Worm (Caenorhabditis elegans) whole organism, L2 larva: ENCODE results near the gene srbc-19.

Experiments
- F13H6.1 ChIP-seq: sonication (generic microtip); optimal IDR thresholded peaks from 2 replicates; lab custom pipeline; 2016; ENCODE audit warnings: missing genetic modification characterization, missing compliant biosample characterization
- R02D3.7 ChIP-seq: fragments of 150-350 bp; optimal IDR thresholded peaks from 2 replicates; lab custom pipeline; 2014; ENCODE audit warnings: missing biosample characterization, missing genetic modification characterization
- ZK546.5 ChIP-seq: sonication (generic microtip); optimal IDR thresholded peaks from 2 replicates; lab custom pipeline; 2017; ENCODE audit warnings: missing biosample characterization, missing genetic modification characterization
- alr-1 ChIP-seq: fragments of 150-350 bp; optimal IDR thresholded peaks from 2 replicates; lab custom pipeline; 2014; ENCODE audit warnings: missing biosample characterization, missing genetic modification characterization
- aly-2 ChIP-seq: fragments of 150-350 bp; optimal IDR thresholded peaks from 2 replicates; lab custom pipeline; 2014; ENCODE audit warnings: missing biosample characterization, missing genetic modification characterization
- ama-1 ChIP-seq: fragments of 150-350 bp; optimal IDR thresholded peaks from 2 replicates; lab custom pipeline; 2018; ENCODE audit warnings: inconsistent platforms
- blmp-1 ChIP-seq: sonication (generic microtip); optimal IDR thresholded peaks from 2 replicates; lab custom pipeline; 2017; ENCODE audit warnings: missing genetic modification characterization, mild to moderate bottlenecking, missing compliant biosample characterization, antibody characterized with exemption, moderate library complexity; ENCODE audit not compliant: insufficient read depth
- ceh-16 ChIP-seq: fragments of 150-350 bp; optimal IDR thresholded peaks from 2 replicates; lab custom pipeline; 2014; ENCODE audit warnings: missing biosample characterization, missing genetic modification characterization
- elt-1 ChIP-seq: fragments of 150-350 bp; optimal IDR thresholded peaks from 2 replicates; lab custom pipeline; 2014; ENCODE audit warnings: missing biosample characterization, missing genetic modification characterization
- elt-3 ChIP-seq: sonication (generic microtip); optimal IDR thresholded peaks from 2 replicates; lab custom pipeline; 2017; ENCODE audit warnings: missing biosample characterization, missing genetic modification characterization
- fos-1 ChIP-seq: fragments of 150-350 bp; optimal IDR thresholded peaks from 2 replicates; lab custom pipeline; 2014; ENCODE audit warnings: missing biosample characterization, missing genetic modification characterization
- gmeb-1 ChIP-seq: fragments of 150-350 bp; optimal IDR thresholded peaks from 2 replicates; lab custom pipeline; 2014; ENCODE audit warnings: missing biosample characterization, missing genetic modification characterization
- lin-11 ChIP-seq: fragments of 150-350 bp; sonication (generic microtip); optimal IDR thresholded peaks from 2 replicates; lab custom pipeline; 2014; ENCODE audit warnings: missing biosample characterization, missing genetic modification characterization, inconsistent platforms, mixed read lengths
- lin-39 ChIP-seq: fragments of 150-350 bp; optimal IDR thresholded peaks from 2 replicates; lab custom pipeline; 2014; ENCODE audit warnings: missing biosample characterization, missing genetic modification reagents, missing genetic modification characterization
- mab-5 ChIP-seq: fragments of 150-350 bp; optimal IDR thresholded peaks from 2 replicates; lab custom pipeline; 2014; ENCODE audit warnings: missing biosample characterization, missing genetic modification characterization
- mbf-1 ChIP-seq: sonication (generic microtip); optimal IDR thresholded peaks from 2 replicates; lab custom pipeline; 2017; ENCODE audit warnings: missing biosample characterization, missing genetic modification characterization
- mdl-1 ChIP-seq, 2 experiments: fragments of 150-350 bp in 1 of 2; sonication (generic microtip) in 1 of 2; optimal IDR thresholded peaks; 2 replicates each; lab custom pipeline; 2017; ENCODE audit warnings: missing biosample characterization in 2 of 2, missing genetic modification characterization in 2 of 2
- nhr-10 ChIP-seq: sonication (generic microtip); optimal IDR thresholded peaks from 2 replicates; lab custom pipeline; 2017; ENCODE audit warnings: missing biosample characterization, missing genetic modification characterization
- nhr-11 ChIP-seq: fragments of 150-350 bp; optimal IDR thresholded peaks from 2 replicates; lab custom pipeline; 2014; ENCODE audit warnings: missing biosample characterization, missing genetic modification characterization
- nhr-129 ChIP-seq: fragments of 150-350 bp; optimal IDR thresholded peaks from 2 replicates; lab custom pipeline; 2014; ENCODE audit warnings: missing biosample characterization, missing genetic modification characterization
- nhr-21 ChIP-seq: fragments of 150-350 bp; optimal IDR thresholded peaks from 2 replicates; lab custom pipeline; 2014; ENCODE audit warnings: missing biosample characterization, missing genetic modification characterization
- nhr-25 ChIP-seq: fragments of 150-350 bp; sonication (generic microtip); optimal IDR thresholded peaks from 3 replicates; lab custom pipeline; 2014; ENCODE audit warnings: missing biosample characterization, missing genetic modification characterization
- nhr-6 ChIP-seq: fragments of 150-350 bp; optimal IDR thresholded peaks from 2 replicates; lab custom pipeline; 2014; ENCODE audit warnings: missing biosample characterization, missing genetic modification characterization
- peb-1 ChIP-seq: fragments of 150-350 bp; optimal IDR thresholded peaks from 2 replicates; lab custom pipeline; 2014; ENCODE audit warnings: missing biosample characterization, missing genetic modification characterization
- sem-4 ChIP-seq: fragments of 150-350 bp; optimal IDR thresholded peaks from 2 replicates; lab custom pipeline; 2014; ENCODE audit warnings: missing biosample characterization, missing genetic modification reagents, missing genetic modification characterization
- skn-1 ChIP-seq: sonication (generic microtip); optimal IDR thresholded peaks from 2 replicates; lab custom pipeline; 2017; ENCODE audit warnings: missing biosample characterization, missing genetic modification characterization
- sma-3 ChIP-seq: sonication (generic microtip); optimal IDR thresholded peaks from 2 replicates; lab custom pipeline; 2016; ENCODE audit warnings: missing genetic modification reagents, missing genetic modification characterization, missing compliant biosample characterization
- sma-9 ChIP-seq, 2 experiments: fragments of 150-350 bp in 1 of 2; sonication (generic microtip) in 1 of 2; optimal IDR thresholded peaks; 2 replicates each; lab custom pipeline; 2014 to 2016; ENCODE audit warnings: missing genetic modification characterization in 2 of 2, mild to moderate bottlenecking in 1 of 2, missing biosample characterization in 1 of 2, missing compliant biosample characterization in 1 of 2, missing genetic modification reagents in 1 of 2, moderate library complexity in 1 of 2
- snpc-4 ChIP-seq: fragments of 150-350 bp; optimal IDR thresholded peaks from 2 replicates; lab custom pipeline; 2014; ENCODE audit warnings: missing biosample characterization, missing genetic modification characterization
- unc-39 ChIP-seq: fragments of 150-350 bp; optimal IDR thresholded peaks from 2 replicates; lab custom pipeline; 2014; ENCODE audit warnings: missing biosample characterization, missing genetic modification characterization
- unc-62 ChIP-seq: fragments of 150-350 bp; optimal IDR thresholded peaks from 2 replicates; lab custom pipeline; 2014; ENCODE audit warnings: missing biosample characterization, missing genetic modification reagents, missing genetic modification characterization
- zag-1 ChIP-seq: fragments of 150-350 bp; optimal IDR thresholded peaks from 2 replicates; lab custom pipeline; 2014; ENCODE audit warnings: missing biosample characterization, missing genetic modification characterization
- ztf-1 ChIP-seq: fragments of 200-800 bp; sonication (Bioruptor generic); conservative IDR thresholded peaks from 2 replicates; pipeline ENCODE4 v1.3.6; 2022; ENCODE audit warnings: missing genetic modification characterization, missing compliant biosample characterization
- ztf-11 ChIP-seq: sonication (generic microtip); optimal IDR thresholded peaks from 2 replicates; lab custom pipeline; 2017; ENCODE audit warnings: missing biosample characterization, missing genetic modification characterization

srbc-19 gene

DNA sequence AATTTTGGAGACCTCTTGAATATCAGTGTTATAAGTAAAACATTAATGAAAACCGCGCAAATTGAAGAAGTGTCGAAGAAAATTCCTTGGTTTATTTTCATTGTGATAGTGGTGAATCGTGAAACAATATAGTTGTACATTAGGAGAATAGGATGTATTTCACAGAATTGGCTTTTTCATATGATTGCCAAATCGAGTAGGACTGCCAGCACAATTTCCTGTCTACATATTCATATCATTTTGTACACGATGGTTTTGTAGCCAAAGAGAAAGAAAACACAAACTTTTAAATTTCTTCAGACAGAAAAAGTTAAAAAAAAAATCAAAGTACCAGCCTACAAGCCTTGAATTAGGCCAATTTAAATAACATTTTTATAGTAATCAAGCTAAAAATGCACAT is 2.8 kb downstream of the srbc-19 start, which contains the start of gene str-255:
Gene str-255, minus strand, starts transcription at position 101 of the 400 bp plus-strand sequence.
- no peak for TF ChIP-seq ztf-1 (GFP tag; lab: Robert Waterston, UW)
- TF ChIP-seq mab-5 (tag; lab: Kevin White, UChicago): no peak
- no peak for TF ChIP-seq lin-39 (tag; lab: Kevin White, UChicago)
- TF ChIP-seq fos-1 (tag; lab: Kevin White, UChicago): no peak
- TF ChIP-seq gmeb-1 (tag; lab: Kevin White, UChicago): no peak
- TF ChIP-seq ZK546.5 (tag; lab: Kevin White, UChicago): no peak
- no peak for TF ChIP-seq nhr-10 (tag; lab: Kevin White, UChicago)
- TF ChIP-seq ama-1: no peak
- TF ChIP-seq zag-1 (tag; lab: Kevin White, UChicago): no peak
- no peak for TF ChIP-seq R02D3.7
- no peak for TF ChIP-seq sma-3 (GFP tag; lab: Kevin White, UChicago)
- no peak for TF ChIP-seq skn-1 (tag; lab: Kevin White, UChicago)
- TF ChIP-seq lin-11 (tag; lab: Kevin White, UChicago): no peak
- TF ChIP-seq elt-1 (tag; lab: Kevin White, UChicago): no peak
- TF ChIP-seq elt-3 (tag; lab: Kevin White, UChicago): no peak
- TF ChIP-seq nhr-11 (tag; lab: Kevin White, UChicago): no peak
- no peak for TF ChIP-seq aly-2 (tag; lab: Kevin White, UChicago)

DNA sequence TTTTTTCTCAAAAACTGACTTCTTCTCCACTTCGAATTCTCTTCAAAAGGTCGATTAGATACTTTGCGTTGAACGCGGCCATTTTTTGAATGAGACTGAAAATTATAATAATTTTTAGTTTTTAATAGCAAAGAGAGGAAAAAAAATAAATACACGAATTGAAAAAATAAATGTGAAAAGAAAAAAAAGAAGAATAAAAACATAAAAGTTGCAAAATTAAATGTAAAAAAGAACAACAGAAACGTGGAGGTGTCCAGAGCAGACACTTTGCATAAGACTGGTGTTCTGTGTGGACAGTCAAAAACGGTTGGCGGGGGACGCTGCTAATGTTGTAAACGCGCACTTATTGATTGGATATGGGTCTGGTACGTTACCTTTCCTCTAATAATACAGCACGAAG is 7.2 kb downstream of the srbc-19 start, which contains the start of gene C45H4.14:
Gene C45H4.14, minus strand, starts transcription at position 101 of the 400 bp plus-strand sequence.
- TF ChIP-seq peb-1 (tag; lab: Kevin White, UChicago) (no peak), blmp-1 (tag; lab: Kevin White, UChicago) (no peak), lin-11 (tag; lab: Kevin White, UChicago) (no peak), snpc-4 (tag; lab: Kevin White, UChicago) (no peak), ztf-11 (no peak)

DNA sequence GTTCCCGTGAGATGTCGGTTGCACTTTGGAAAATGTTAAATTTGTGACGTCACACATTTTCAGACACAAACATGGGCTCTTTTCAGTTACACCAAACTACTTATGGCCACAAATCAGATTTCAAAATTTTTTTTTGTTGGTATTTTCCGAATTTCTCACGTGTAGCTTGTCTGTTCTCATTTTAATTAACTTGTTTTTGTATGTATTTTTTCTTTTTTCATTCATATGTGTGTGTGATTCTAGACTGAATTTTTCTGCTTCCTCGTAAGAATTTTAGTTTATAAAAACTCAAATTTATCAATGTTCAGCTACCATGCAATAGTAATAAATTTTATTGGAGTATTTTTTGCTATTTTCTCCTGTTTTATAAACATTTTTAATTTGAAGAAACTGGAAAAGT is 9.7 kb downstream of the srbc-19 start, which contains the start of gene srbc-22:
Gene srbc-22, plus strand, starts transcription at position 301 of the 400 bp plus-strand sequence.
- TF ChIP-seq lin-11 (tag; lab: Kevin White, UChicago) (no peak), ceh-16 (tag; lab: Kevin White, UChicago) (no peak), R02D3.7 (no peak), elt-3 (tag; lab: Kevin White, UChicago) (no peak), fos-1 (tag; lab: Kevin White, UChicago) (no peak), F13H6.1 (tag; lab: Kevin White, UChicago) (no peak), aly-2 (tag; lab: Kevin White, UChicago) (no peak), nhr-21 (no peak), unc-39 (tag; lab: Kevin White, UChicago) (no peak), mdl-1 (tag; optimal IDR thresholded peaks at IDR 0.05; lab: Kevin White, UChicago) (no peak), unc-62 (GFP tag; lab: Kevin White, UChicago) (no peak), sem-4 (tag; lab: Kevin White, UChicago) (no peak), nhr-129 (tag; lab: Kevin White, UChicago) (no peak), alr-1 (tag; lab: Kevin White, UChicago) (no peak), nhr-10 (tag; lab: Kevin White, UChicago) (no peak)

DNA sequence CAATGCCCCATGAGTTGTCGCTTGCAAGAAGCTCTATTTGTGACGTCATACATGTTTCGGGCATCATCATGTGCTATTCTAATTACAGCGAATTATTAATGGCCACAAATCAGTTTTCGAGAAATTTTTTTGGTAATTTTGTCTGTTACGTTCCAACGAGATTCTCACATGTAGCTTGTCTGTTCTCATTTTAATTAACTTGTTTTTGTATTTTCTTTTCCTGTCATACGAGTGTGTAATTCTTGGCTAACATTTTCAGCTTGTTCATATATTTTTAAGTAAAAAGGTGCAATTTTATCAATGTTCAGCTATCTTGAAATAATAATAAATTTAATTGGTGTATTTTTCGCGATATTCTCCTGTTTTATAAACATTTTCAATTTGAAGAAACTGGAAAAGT is 11.3 kb downstream of the srbc-19 start, which contains the start of gene srbc-21:
Gene srbc-21, plus strand, starts transcription at position 301 of the 400 bp plus-strand sequence.
- TF ChIP-seq zag-1 (tag; lab: Kevin White, UChicago) (no peak), nhr-6 (tag; lab: Kevin White, UChicago) (no peak), sma-3 (GFP tag; lab: Kevin White, UChicago) (no peak), mbf-1 (no peak)

DNA sequence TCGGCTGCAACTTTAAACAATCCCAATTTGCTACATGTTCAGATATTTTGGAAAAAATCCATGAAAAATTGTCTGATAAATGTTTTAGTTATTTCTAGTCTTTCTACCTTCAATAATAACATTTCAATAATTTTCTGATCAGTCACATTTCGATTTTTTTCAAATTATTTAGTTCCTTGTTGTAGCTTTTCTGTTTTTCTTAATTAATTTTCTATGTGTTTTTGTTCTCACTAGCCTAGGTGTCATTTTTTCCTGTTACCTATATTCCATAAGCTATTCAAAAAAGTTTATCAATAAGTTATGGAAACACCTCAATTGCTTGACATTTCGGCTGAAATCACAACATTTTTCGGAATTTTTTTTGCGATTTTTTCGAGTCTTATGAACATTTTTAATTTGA is 13.3 kb downstream of the srbc-19 start, which contains the start of gene srbc-23:
Gene srbc-23, plus strand, starts transcription at position 301 of the 400 bp plus-strand sequence.
- no peak for TF ChIP-seq nhr-10 (tag; lab: Kevin White, UChicago)
- TF ChIP-seq sma-3 (GFP tag; lab: Kevin White, UChicago): no peak
- no peak for TF ChIP-seq mbf-1
- no peak for TF ChIP-seq unc-39 (tag; lab: Kevin White, UChicago)
- TF ChIP-seq sma-9 (GFP tag; optimal IDR thresholded peaks at IDR 0.05; lab: Kevin White, UChicago): no peak
- TF ChIP-seq sma-9 (tag; optimal IDR thresholded peaks at IDR 0.05; lab: Kevin White, UChicago): no peak
- TF ChIP-seq nhr-25 (tag; lab: Kevin White, UChicago): no peak
- TF ChIP-seq ama-1: no peak
- TF ChIP-seq ztf-1 (GFP tag; lab: Robert Waterston, UW): no peak
- TF ChIP-seq, all 48 proteins: peak for 0
